Fruit fly (Drosophila melanogaster): ENCODE data around the gene CG17738.

DNA sequence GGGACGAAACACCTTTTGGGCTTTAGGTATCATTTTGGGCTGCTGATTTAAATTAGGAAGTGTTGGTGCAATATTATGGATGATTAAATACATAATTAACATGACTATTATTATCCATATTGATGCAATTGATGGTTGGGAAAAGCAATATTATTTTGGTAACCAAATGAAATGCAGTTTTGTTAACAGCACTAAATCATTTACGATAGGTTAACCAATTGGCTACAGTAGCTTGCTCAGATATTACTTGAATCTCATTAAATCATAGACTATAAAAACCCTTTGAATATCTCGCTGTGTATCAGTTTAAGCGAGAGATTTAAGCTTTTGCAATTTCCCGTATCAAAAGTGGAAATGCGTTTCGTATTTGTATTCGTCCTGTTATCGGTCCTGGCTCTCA lies 2.1 kb downstream of the CG17738 start, which contains the start of gene Sfp87B:
- TF ChIP-seq Dll (optimal IDR thresholded peaks at IDR 0.05) (no peak), EcR (GFP tag; optimal IDR thresholded peaks at IDR 0.05) (no peak)

All from whole organism.